Worm (Caenorhabditis elegans): Measurements from ENCODE around the gene lin-8.

DNA sequence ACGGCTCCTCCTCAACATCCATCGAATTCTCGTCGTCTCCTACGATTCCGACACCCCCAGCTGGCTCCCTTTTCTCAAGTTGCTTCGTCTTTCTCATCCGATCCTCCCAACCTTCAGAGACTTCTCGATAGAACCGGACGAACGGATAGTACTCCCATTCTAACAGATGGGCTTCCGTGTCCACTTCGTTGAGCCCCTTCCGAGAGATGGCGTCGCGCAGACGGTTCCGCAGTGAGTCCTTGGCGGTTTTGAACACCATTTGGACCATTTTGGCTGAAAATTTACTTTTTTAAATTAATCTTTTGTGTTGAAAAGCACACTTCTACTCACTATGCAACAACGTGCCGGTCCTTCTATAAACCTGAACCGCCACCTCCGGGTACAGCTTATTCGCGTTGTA lies 2.9 kb upstream of the lin-8 start:
- TF ChIP-seq flt-1 (GFP tag; IDR thresholded peaks at IDR 0.05) (no peak), ztf-29 (GFP tag; IDR thresholded peaks at IDR 0.05) (no peak), klf-2 (GFP tag; conservative IDR thresholded peaks at IDR 0.05) (no peak), cog-1 (tag; optimal IDR thresholded peaks at IDR 0.05) (no peak), tab-1 (GFP tag; IDR thresholded peaks at IDR 0.05) (no peak), ref-1 (GFP tag; conservative IDR thresholded peaks at IDR 0.05) (no peak), med-1 (GFP tag; optimal IDR thresholded peaks at IDR 0.05; ENCODE audit: insufficient read depth) (no peak), ztf-23 (GFP tag; IDR thresholded peaks at IDR 0.05) (no peak), T22C8.4 (GFP tag; IDR thresholded peaks at IDR 0.05) (no peak)
